Fruit fly (Drosophila melanogaster): ENCODE results near the gene chrb.

dm6 chr3L:11474658-11475057, 12.7 kb upstream of the chrb start, which contains the start of gene Vha16-2:
- TF ChIP-seq Ets98B (GFP tag; IDR thresholded peaks at IDR 0.05) = no peak
- no peak for TF ChIP-seq fd96Ca (GFP tag; IDR thresholded peaks at IDR 0.05)
- no peak for TF ChIP-seq CG12605 (GFP tag; IDR thresholded peaks at IDR 0.05)
- TF ChIP-seq CG34367 (tag; optimal IDR thresholded peaks at IDR 0.05) = no peak
- TF ChIP-seq EcR (GFP tag; optimal IDR thresholded peaks at IDR 0.05) = no peak
- TF ChIP-seq CG13204 (GFP tag; optimal IDR thresholded peaks at IDR 0.05) = no peak
- TF ChIP-seq Snoo (tag; optimal IDR thresholded peaks at IDR 0.05) = no peak
- TF ChIP-seq CG17806 (tag; optimal IDR thresholded peaks at IDR 0.05) = no peak
- no peak for TF ChIP-seq CG9948 (tag; optimal IDR thresholded peaks at IDR 0.05)
- TF ChIP-seq gl (tag; optimal IDR thresholded peaks at IDR 0.05) = no peak

All from whole organism, pupa.